Worm (Caenorhabditis elegans) whole organism, L4 larva: ENCODE data around the gene K01D12.8.

Source experiments
- ZK546.5 ChIP-seq, 2 experiments: sonication (generic microtip); optimal IDR thresholded peaks; 2 replicates each; lab custom pipeline; 2017; ENCODE audit warnings: missing biosample characterization in 2 of 2, missing genetic modification characterization in 2 of 2
- ces-1 ChIP-seq: fragments of 150-350 bp; sonication (generic microtip); optimal IDR thresholded peaks from 4 replicates; lab custom pipeline; 2014; ENCODE audit warnings: missing biosample characterization, missing genetic modification reagents, missing genetic modification characterization
- egl-27 ChIP-seq: sonication (generic microtip); optimal IDR thresholded peaks from 3 replicates; lab custom pipeline; 2017; ENCODE audit warnings: missing biosample characterization, missing genetic modification reagents, missing genetic modification characterization
- mep-1 ChIP-seq: fragments of 150-350 bp; sonication (generic microtip); optimal IDR thresholded peaks from 3 replicates; lab custom pipeline; 2014; ENCODE audit warnings: missing biosample characterization, missing genetic modification characterization
- nhr-11 ChIP-seq: fragments of 150-350 bp; optimal IDR thresholded peaks from 2 replicates; lab custom pipeline; 2014; ENCODE audit warnings: missing biosample characterization, missing genetic modification characterization
- unc-62 ChIP-seq, 3 experiments: fragments of 150-350 bp in 1 of 3; sonication (generic microtip); optimal IDR thresholded peaks in 2 of 3; peaks in 1 of 3; 1 replicate in 1 of 3; 2 replicates in 2 of 3; lab custom pipeline; 2014 to 2017; ENCODE audit warnings: missing biosample characterization in 3 of 3, missing genetic modification characterization in 3 of 3, missing genetic modification reagents in 3 of 3, missing genotype in 1 of 3

ce11 chrV:12404544-12404943 lies 2.1 kb downstream of the K01D12.8 start, which contains the start of gene K01D12.9:
- TF ChIP-seq ces-1 (GFP tag; lab: Kevin White, UChicago) (no peak), unc-62 (GFP tag; optimal IDR thresholded peaks at IDR 0.05 in 1 of 2; lab: Kevin White, UChicago) (no peak), unc-62 (tag; optimal IDR thresholded peaks at IDR 0.05; lab: Kevin White, UChicago) (no peak), nhr-11 (tag; lab: Kevin White, UChicago) (no peak), mep-1 (tag; lab: Kevin White, UChicago) (no peak), ZK546.5 (tag; optimal IDR thresholded peaks at IDR 0.05; lab: Kevin White, UChicago) (no peak), egl-27 (tag; lab: Kevin White, UChicago) (no peak)
